Worm (Caenorhabditis elegans) whole organism, L1 larva: ENCODE data around the gene hsp-16.41.
A peak's percentile ranks its signal among the peaks of the same experiment; 100 is the strongest.

Experiments
- C04F5.9 ChIP-seq: sonication (generic microtip); optimal IDR thresholded peaks from 2 replicates; lab custom pipeline; 2016; ENCODE audit warnings: missing genetic modification characterization, missing compliant biosample characterization
- Y116A8C.19 ChIP-seq: sonication (generic microtip); optimal IDR thresholded peaks from 2 replicates; lab custom pipeline; 2016; ENCODE audit warnings: missing compliant biosample characterization, missing genetic modification characterization, borderline replicate concordance
- aha-1 ChIP-seq: fragments of 150-350 bp; optimal IDR thresholded peaks from 2 replicates; lab custom pipeline; 2014; ENCODE audit warnings: missing biosample characterization, missing genetic modification characterization
- aly-2 ChIP-seq: fragments of 150-350 bp; optimal IDR thresholded peaks from 2 replicates; lab custom pipeline; 2014; ENCODE audit warnings: missing biosample characterization, missing genetic modification characterization
- ama-1 ChIP-seq: fragments of 150-350 bp; optimal IDR thresholded peaks from 2 replicates; lab custom pipeline; 2014
- blmp-1 ChIP-seq: fragments of 150-350 bp; optimal IDR thresholded peaks from 2 replicates; lab custom pipeline; 2014; ENCODE audit warnings: missing biosample characterization, missing genetic modification characterization
- ces-1 ChIP-seq: fragments of 150-350 bp; optimal IDR thresholded peaks from 2 replicates; lab custom pipeline; 2014; ENCODE audit warnings: missing biosample characterization, missing genetic modification reagents, missing genetic modification characterization
- egl-13 ChIP-seq: sonication (generic microtip); optimal IDR thresholded peaks from 2 replicates; lab custom pipeline; 2016; ENCODE audit warnings: missing genotype, missing genetic modification reagents, missing genetic modification characterization, missing compliant biosample characterization
- ets-5 ChIP-seq: fragments of 200-800 bp; sonication (Bioruptor generic); IDR thresholded peaks from 2 replicates; pipeline ENCODE4 v1.3.6; 2022; ENCODE audit warnings: missing genetic modification characterization, missing compliant biosample characterization
- fos-1 ChIP-seq: fragments of 150-350 bp; optimal IDR thresholded peaks from 2 replicates; lab custom pipeline; 2014; ENCODE audit warnings: missing biosample characterization, missing genetic modification characterization
- jun-1 ChIP-seq: fragments of 150-350 bp; optimal IDR thresholded peaks from 2 replicates; lab custom pipeline; 2014; ENCODE audit warnings: missing biosample characterization, missing genetic modification reagents, missing genetic modification characterization
- lin-14 ChIP-seq: fragments of 200-800 bp; sonication (Bioruptor generic); optimal IDR thresholded peaks from 2 replicates; lab custom pipeline; 2018; ENCODE audit warnings: mild to moderate bottlenecking, missing genetic modification characterization, moderate library complexity, missing compliant biosample characterization
- lin-15B ChIP-seq: fragments of 150-350 bp; sonication (generic microtip); optimal IDR thresholded peaks from 3 replicates; lab custom pipeline; 2014; ENCODE audit warnings: missing biosample characterization, missing genetic modification characterization
- lin-35 ChIP-seq, 2 experiments: fragments of 150-350 bp; optimal IDR thresholded peaks; 2 replicates each; lab custom pipeline; 2014; ENCODE audit warnings: missing biosample characterization in 2 of 2, missing genetic modification characterization in 2 of 2, missing genetic modification reagents in 2 of 2
- lin-39 ChIP-seq: fragments of 150-350 bp; optimal IDR thresholded peaks from 2 replicates; lab custom pipeline; 2014; ENCODE audit warnings: missing biosample characterization, missing genetic modification reagents, missing genetic modification characterization
- mdl-1 ChIP-seq, 2 experiments: fragments of 150-350 bp; optimal IDR thresholded peaks; 2 replicates each; lab custom pipeline; 2014 to 2017; ENCODE audit warnings: missing biosample characterization in 2 of 2, missing genetic modification characterization in 2 of 2, inconsistent platforms in 1 of 2
- mep-1 ChIP-seq: fragments of 150-350 bp; optimal IDR thresholded peaks from 2 replicates; lab custom pipeline; 2014; ENCODE audit warnings: missing biosample characterization, missing genetic modification characterization
- nhr-20 ChIP-seq: sonication (generic microtip); optimal IDR thresholded peaks from 2 replicates; lab custom pipeline; 2016; ENCODE audit warnings: mild to moderate bottlenecking, missing genetic modification characterization, missing compliant biosample characterization
- nhr-237 ChIP-seq: fragments of 150-350 bp; optimal IDR thresholded peaks from 2 replicates; lab custom pipeline; 2014; ENCODE audit warnings: missing biosample characterization, missing genetic modification characterization
- nhr-47 ChIP-seq: sonication (generic microtip); optimal IDR thresholded peaks from 2 replicates; lab custom pipeline; 2016; ENCODE audit warnings: mild to moderate bottlenecking, missing genetic modification characterization, moderate library complexity, missing compliant biosample characterization
- nhr-77 ChIP-seq: fragments of 150-350 bp; optimal IDR thresholded peaks from 2 replicates; lab custom pipeline; 2014; ENCODE audit warnings: missing biosample characterization, missing genetic modification characterization
- nhr-84 ChIP-seq: sonication (generic microtip); optimal IDR thresholded peaks from 2 replicates; lab custom pipeline; 2017; ENCODE audit warnings: missing biosample characterization, missing genetic modification characterization
- nhr-85 ChIP-seq: sonication (generic microtip); peaks from one replicate; lab custom pipeline; 2016; ENCODE audit warnings: missing genetic modification characterization, inconsistent platforms, missing compliant biosample characterization
- pax-3 ChIP-seq: fragments of 200-800 bp; sonication (Bioruptor generic); optimal IDR thresholded peaks from 2 replicates; lab custom pipeline; 2018; ENCODE audit warnings: mild to moderate bottlenecking, missing genetic modification characterization, moderate library complexity, missing compliant biosample characterization
- rnt-1 ChIP-seq: sonication (generic microtip); optimal IDR thresholded peaks from 2 replicates; lab custom pipeline; 2016; ENCODE audit warnings: mild to moderate bottlenecking, missing genetic modification characterization, moderate library complexity, missing compliant biosample characterization
- snu-23 ChIP-seq: sonication (generic microtip); optimal IDR thresholded peaks from 2 replicates; lab custom pipeline; 2016; ENCODE audit warnings: missing genetic modification characterization, missing compliant biosample characterization
- sox-4 ChIP-seq: sonication (generic microtip); optimal IDR thresholded peaks from 2 replicates; lab custom pipeline; 2016; ENCODE audit warnings: missing genetic modification characterization, missing compliant biosample characterization
- sptf-1 ChIP-seq: fragments of 150-350 bp; optimal IDR thresholded peaks from 2 replicates; lab custom pipeline; 2014; ENCODE audit warnings: missing biosample characterization, missing genetic modification characterization
- swsn-7 ChIP-seq: sonication (generic microtip); optimal IDR thresholded peaks from 2 replicates; lab custom pipeline; 2016; ENCODE audit warnings: missing genetic modification characterization, missing compliant biosample characterization
- tbx-2 ChIP-seq: sonication (generic microtip); optimal IDR thresholded peaks from 2 replicates; lab custom pipeline; 2016; ENCODE audit warnings: missing genetic modification characterization, missing compliant biosample characterization
- unc-62 ChIP-seq: fragments of 150-350 bp; optimal IDR thresholded peaks from 2 replicates; lab custom pipeline; 2014; ENCODE audit warnings: missing biosample characterization, missing genetic modification reagents, missing genetic modification characterization
- unc-86 ChIP-seq: sonication (generic microtip); optimal IDR thresholded peaks from 2 replicates; lab custom pipeline; 2016; ENCODE audit warnings: missing genetic modification characterization, missing compliant biosample characterization
- unc-98 ChIP-seq: fragments of 200-800 bp; sonication (Bioruptor generic); IDR thresholded peaks from 2 replicates; pipeline ENCODE4 v1.3.6; 2022; ENCODE audit warnings: missing genetic modification characterization, missing compliant biosample characterization
- zag-1 ChIP-seq: fragments of 150-350 bp; optimal IDR thresholded peaks from 2 replicates; lab custom pipeline; 2014; ENCODE audit warnings: missing biosample characterization, missing genetic modification characterization
- zip-4 ChIP-seq: fragments of 200-800 bp; sonication (Bioruptor generic); optimal IDR thresholded peaks from 2 replicates; lab custom pipeline; 2018; ENCODE audit warnings: mild to moderate bottlenecking, missing genetic modification characterization, moderate library complexity, missing compliant biosample characterization

hsp-16.41 gene

DNA sequence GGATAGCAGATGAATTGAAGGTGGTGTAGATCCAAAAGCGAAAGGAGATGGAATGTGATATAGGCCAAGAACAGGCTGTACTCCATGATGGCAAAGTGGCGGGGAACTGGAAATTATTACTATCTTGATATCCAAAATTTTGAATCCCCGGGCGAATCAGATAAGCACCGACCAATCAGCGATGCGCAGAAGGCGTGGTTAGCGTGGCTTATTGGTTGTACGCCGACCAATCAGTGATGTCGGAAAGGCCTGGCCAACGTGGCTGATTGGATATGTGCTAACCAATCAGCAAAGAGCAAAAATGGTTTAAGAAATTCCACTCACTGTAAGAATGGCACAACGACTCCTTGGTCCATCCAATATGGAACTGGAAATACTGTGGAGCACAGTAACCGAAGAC, 25.0 kb upstream of the hsp-16.41 start:
- TF ChIP-seq nhr-237 (tag; lab: Kevin White, UChicago) (no peak), lin-14 (GFP tag; lab: Kevin White, UChicago) (no peak), pax-3 (tag; lab: Kevin White, UChicago) (no peak), Y116A8C.19 (no peak), unc-86 (tag; lab: Kevin White, UChicago) (no peak), tbx-2 (tag; lab: Kevin White, UChicago) (no peak), mep-1 (tag; lab: Kevin White, UChicago) (no peak), lin-39 (tag; lab: Kevin White, UChicago) (no peak), lin-35 (GFP tag; optimal IDR thresholded peaks at IDR 0.05; lab: Kevin White, UChicago) (no peak), nhr-85 (tag; lab: Kevin White, UChicago) (no peak), sptf-1 (tag; lab: Kevin White, UChicago) (no peak)
- TF ChIP-seq, all 84 proteins: peak for 0

ce11 chrV:1781922-1782321, 23.1 kb upstream of the hsp-16.41 start, which contains the start of gene F36H9.5:
Gene F36H9.5, minus strand, starts transcription at chrV:1782022.
- TF ChIP-seq ama-1 (lab: Kevin White, UChicago) (no peak), aha-1 (tag; lab: Kevin White, UChicago) (no peak), sox-4 (no peak), nhr-20 (tag; lab: Kevin White, UChicago) (no peak), zip-4 (GFP tag; lab: Kevin White, UChicago) (no peak), ces-1 (no peak)

DNA sequence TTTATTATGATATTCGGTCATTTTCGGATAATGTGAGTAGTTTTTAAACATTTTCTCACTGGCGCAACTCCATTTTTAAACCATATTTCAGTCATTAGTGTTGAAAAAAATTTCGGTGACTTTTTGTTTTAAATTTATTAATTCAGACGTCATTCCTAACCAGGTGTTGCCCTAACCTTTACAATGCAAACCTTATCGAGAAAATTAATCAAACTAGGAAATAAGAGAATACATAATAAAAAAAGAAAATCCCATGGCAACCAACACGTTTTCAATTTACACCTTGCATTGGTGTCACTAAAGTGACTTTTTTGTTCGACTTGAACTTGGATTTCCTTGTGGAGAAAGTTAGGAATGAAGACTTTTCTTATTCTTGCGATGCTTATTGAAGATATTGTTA, 16.8 kb upstream of the hsp-16.41 start, which contains the start of gene F36H9.2:
Gene F36H9.2 (plus strand): TSS at position 301 of the 400 bp plus-strand sequence.
- no peak for TF ChIP-seq lin-15B (tag; lab: Kevin White, UChicago)
- TF ChIP-seq unc-98: no peak
- no peak for TF ChIP-seq ces-1
- TF ChIP-seq lin-14 (GFP tag; lab: Kevin White, UChicago): no peak
- no peak for TF ChIP-seq rnt-1 (tag; lab: Kevin White, UChicago)
- no peak for TF ChIP-seq snu-23 (GFP tag; lab: Kevin White, UChicago)
- no peak for TF ChIP-seq ama-1 (lab: Kevin White, UChicago)
- TF ChIP-seq Y116A8C.19: no peak
- TF ChIP-seq zag-1 (tag; lab: Kevin White, UChicago): no peak
- TF ChIP-seq jun-1: no peak
- no peak for TF ChIP-seq C04F5.9 (tag; lab: Kevin White, UChicago)
- no peak for TF ChIP-seq aly-2 (tag; lab: Kevin White, UChicago)

DNA sequence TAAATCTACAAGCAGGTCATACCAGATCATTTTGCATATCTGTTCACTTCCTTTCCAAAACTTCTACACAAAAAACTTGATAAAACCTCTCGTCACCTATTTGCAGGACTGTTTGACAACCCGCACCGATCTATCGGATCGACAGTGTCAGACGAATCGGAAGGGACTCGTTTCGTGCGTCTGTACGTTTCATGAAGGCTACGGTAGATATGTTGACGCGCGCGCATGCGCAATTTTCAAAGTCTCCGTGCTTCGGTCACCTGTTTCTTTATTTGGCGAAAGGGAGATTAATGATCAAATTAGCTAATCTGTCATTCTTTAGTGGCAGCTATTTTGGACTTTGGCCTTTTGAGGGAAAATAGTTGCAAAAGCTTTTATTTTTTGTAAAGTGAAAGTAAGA, 15.5 kb upstream of the hsp-16.41 start:
- TF ChIP-seq unc-62: no peak
- no peak for TF ChIP-seq swsn-7 (tag; lab: Kevin White, UChicago)
- TF ChIP-seq blmp-1: peak; percentile 75
- TF ChIP-seq mdl-1 (tag; optimal IDR thresholded peaks at IDR 0.05; lab: Kevin White, UChicago): peak in 1 of 2 experiments; percentile 10
- TF ChIP-seq jun-1: peak; percentile 14
- peak; percentile 36 for TF ChIP-seq nhr-85 (tag; lab: Kevin White, UChicago)

DNA sequence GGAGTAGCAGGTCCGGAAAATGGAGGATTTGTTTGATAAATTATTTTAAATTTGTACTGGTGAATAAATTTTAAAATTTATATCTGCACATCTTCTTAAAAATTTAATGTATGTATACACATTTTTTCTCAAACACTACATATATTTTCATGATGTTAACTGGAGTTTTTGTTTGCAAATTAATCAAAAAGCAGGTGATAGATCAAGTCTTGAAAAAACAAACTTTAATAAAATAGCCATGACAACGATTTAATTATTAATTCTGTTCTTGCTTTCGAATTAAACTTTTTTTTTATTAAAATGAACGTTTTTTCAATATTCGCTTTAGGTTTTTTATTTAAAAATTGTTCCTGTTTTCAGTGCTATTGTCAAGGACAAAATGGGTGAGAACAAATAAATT, 10.8 kb upstream of the hsp-16.41 start, which contains the start of gene F36H9.1:
Gene F36H9.1 (plus strand): TSS at position 301 of the 400 bp plus-strand sequence.
- TF ChIP-seq mdl-1 (tag; optimal IDR thresholded peaks at IDR 0.05; lab: Kevin White, UChicago) (no peak), ets-5 (GFP tag; lab: Robert Waterston, UW) (no peak)

ce11 chrV:1797900-1798299, 7.1 kb upstream of the hsp-16.41 start, which contains the start of gene F36H9.10:
Gene F36H9.10, plus strand, starts transcription at chrV:1798200.
- TF ChIP-seq nhr-47 (tag; lab: Kevin White, UChicago) (no peak), fos-1 (tag; lab: Kevin White, UChicago) (no peak), egl-13 (no peak), nhr-77 (tag; lab: Kevin White, UChicago) (no peak), nhr-84 (tag; lab: Kevin White, UChicago) (no peak), nhr-237 (tag; lab: Kevin White, UChicago) (no peak), tbx-2 (tag; lab: Kevin White, UChicago) (no peak)
